Worm (Caenorhabditis elegans) whole organism, L4 larva: ENCODE data around the gene C06G4.6.

ENCODE experiments used
- F44E2.7 ChIP-seq: fragments of 200-800 bp; sonication (Bioruptor generic); IDR thresholded peaks from 2 replicates; pipeline ENCODE4 v2.1.2; 2022; ENCODE audit warnings: missing genetic modification characterization, missing compliant biosample characterization
- T20F7.1 ChIP-seq: fragments of 200-800 bp; sonication (Bioruptor generic); optimal IDR thresholded peaks from 2 replicates; lab custom pipeline; 2018; ENCODE audit warnings: mild to moderate bottlenecking, missing genetic modification characterization, missing compliant biosample characterization
- Y105C5A.15 ChIP-seq: fragments of 200-800 bp; sonication (Bioruptor generic); IDR thresholded peaks from 2 replicates; pipeline ENCODE4 v1.3.6; 2022; ENCODE audit warnings: missing genetic modification characterization, missing compliant biosample characterization
- daf-16 ChIP-seq, 3 experiments: sonication (generic microtip); optimal IDR thresholded peaks; 2 replicates each; lab custom pipeline; 2016 to 2017; ENCODE audit warnings: missing genetic modification characterization in 3 of 3, missing genetic modification reagents in 3 of 3, mild to moderate bottlenecking in 2 of 3, missing compliant biosample characterization in 2 of 3, missing biosample characterization in 1 of 3, moderate library complexity in 1 of 3
- dpl-1 ChIP-seq: fragments of 150-350 bp; optimal IDR thresholded peaks from 2 replicates; lab custom pipeline; 2014; ENCODE audit warnings: missing biosample characterization, missing genetic modification reagents, missing genetic modification characterization
- egl-27 ChIP-seq: sonication (generic microtip); optimal IDR thresholded peaks from 3 replicates; lab custom pipeline; 2017; ENCODE audit warnings: missing biosample characterization, missing genetic modification reagents, missing genetic modification characterization
- mdl-1 ChIP-seq, 2 experiments: fragments of 150-350 bp in 1 of 2; sonication (generic microtip) in 1 of 2; optimal IDR thresholded peaks; 2 replicates each; lab custom pipeline; 2014 to 2017; ENCODE audit warnings: missing biosample characterization in 2 of 2, missing genetic modification characterization in 2 of 2
- nhr-77 ChIP-seq: fragments of 150-350 bp; optimal IDR thresholded peaks from 2 replicates; lab custom pipeline; 2014; ENCODE audit warnings: missing biosample characterization, missing genetic modification characterization
- pha-4 ChIP-seq, 2 experiments: fragments of 150-350 bp in 1 of 2; fragments of 200-800 bp in 1 of 2; sonication (Bioruptor generic) in 1 of 2; IDR thresholded peaks in 1 of 2; optimal IDR thresholded peaks in 1 of 2; 2 replicates each; pipeline versions ENCODE4 v1.3.6 to Lab custom; 2014 to 2022; ENCODE audit warnings: missing genetic modification characterization in 2 of 2, missing genetic modification reagents in 2 of 2, missing biosample characterization in 1 of 2, missing compliant biosample characterization in 1 of 2
- tag-97 ChIP-seq: fragments of 200-800 bp; sonication (Bioruptor generic); IDR thresholded peaks from 2 replicates; pipeline ENCODE4 v1.3.6; 2022; ENCODE audit warnings: missing genetic modification characterization, missing compliant biosample characterization
- unc-130 ChIP-seq: sonication (generic microtip); optimal IDR thresholded peaks from 2 replicates; lab custom pipeline; 2016; ENCODE audit warnings: missing genetic modification reagents, missing genetic modification characterization, missing compliant biosample characterization

DNA sequence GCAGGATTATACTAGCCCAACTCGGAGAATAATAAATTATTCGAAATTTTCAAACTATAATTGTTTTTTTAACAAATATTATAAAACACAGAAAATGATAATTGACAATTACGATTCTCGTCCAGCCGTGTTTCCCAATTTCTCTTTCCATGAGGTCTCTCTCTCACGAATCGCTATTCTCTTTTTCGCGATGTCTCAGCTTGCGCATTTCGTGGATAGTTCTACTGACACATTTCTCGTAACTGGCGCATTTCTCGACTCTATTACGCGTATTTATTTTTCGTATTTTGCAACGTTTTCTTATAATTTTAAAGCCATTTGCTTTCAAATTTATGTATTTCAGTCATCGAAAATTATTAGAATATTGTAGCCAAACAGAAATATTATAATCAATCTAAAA, 39.6 kb downstream of the C06G4.6 start:
- peak; percentile 76; the same call in 1 of the 2 replicates for TF ChIP-seq F44E2.7 (GFP tag; lab: Robert Waterston, UW)
- peak; percentile 99 for TF ChIP-seq nhr-77
- TF ChIP-seq dpl-1 (GFP tag; lab: Kevin White, UChicago), result peak; percentile 92
- peak; percentile 97 for TF ChIP-seq T20F7.1 (GFP tag; lab: Kevin White, UChicago)
- TF ChIP-seq egl-27 (tag; lab: Kevin White, UChicago), result no peak
- peak; percentile 62 to 80 for TF ChIP-seq daf-16 (GFP tag; optimal IDR thresholded peaks at IDR 0.05; lab: Kevin White, UChicago)
- peak; percentile 90 for TF ChIP-seq daf-16 (tag; optimal IDR thresholded peaks at IDR 0.05; lab: Kevin White, UChicago)
- TF ChIP-seq mdl-1 (tag; optimal IDR thresholded peaks at IDR 0.05; lab: Kevin White, UChicago), result peak; percentile 3 to 93
- TF ChIP-seq Y105C5A.15 (GFP tag; lab: Robert Waterston, UW), result peak; percentile 58; the same call in 1 of the 2 replicates
- TF ChIP-seq pha-4 (GFP tag; IDR thresholded peaks at IDR 0.05; lab: Robert Waterston, UW), result peak; percentile 93
- TF ChIP-seq pha-4 (tag; optimal IDR thresholded peaks at IDR 0.05; lab: Kevin White, UChicago), result peak; percentile 98
- 0 out of 2 replicates have a peak, but pooled peaks have one; percentile 83 for TF ChIP-seq tag-97
- peak; percentile 99 for TF ChIP-seq unc-130 (GFP tag; lab: Kevin White, UChicago)
